Fruit fly (Drosophila melanogaster) whole organism, embryonic: ENCODE results near the gene Bhmt.

Experiments
- Adf1 ChIP-seq: fragments of 200-800 bp; sonication (Bioruptor generic); IDR thresholded peaks from 2 replicates; pipeline ENCODE4 v1.3.6; 2022; ENCODE audit warnings: missing biosample characterization, missing genetic modification characterization
- Atf-2 ChIP-seq: fragments of 200-800 bp; sonication (Bioruptor generic); optimal IDR thresholded peaks from 2 replicates; lab custom pipeline; 2016; ENCODE audit warnings: missing biosample characterization, missing genetic modification characterization
- CG10274 ChIP-seq: fragments of 200-800 bp; sonication (Bioruptor generic); optimal IDR thresholded peaks from 3 replicates; lab custom pipeline; 2017; ENCODE audit warnings: missing biosample characterization, mild to moderate bottlenecking, missing genetic modification characterization
- CG11085 ChIP-seq: fragments of 200-800 bp; sonication (Bioruptor generic); IDR thresholded peaks from 2 replicates; pipeline ENCODE4 v1.3.6; 2022; ENCODE audit warnings: missing biosample characterization, missing genetic modification characterization
- CG11723 ChIP-seq: fragments of 200-800 bp; sonication (Bioruptor generic); optimal IDR thresholded peaks from 2 replicates; lab custom pipeline; 2017; ENCODE audit warnings: missing biosample characterization, mild to moderate bottlenecking, missing genetic modification characterization
- CG12299 ChIP-seq: fragments of 200-800 bp; sonication (Bioruptor generic); optimal IDR thresholded peaks from 2 replicates; lab custom pipeline; 2018; ENCODE audit warnings: missing biosample characterization, mild to moderate bottlenecking, missing genetic modification characterization
- CG13123 ChIP-seq: fragments of 200-800 bp; sonication (Bioruptor generic); optimal IDR thresholded peaks from 2 replicates; lab custom pipeline; 2016; ENCODE audit warnings: missing biosample characterization, missing genetic modification characterization
- CG15514 ChIP-seq: fragments of 200-800 bp; sonication (Bioruptor generic); optimal IDR thresholded peaks from 3 replicates; lab custom pipeline; 2017; ENCODE audit warnings: missing biosample characterization, missing genetic modification characterization, mild to moderate bottlenecking, moderate library complexity, missing genetic modification reagents
- CG17359 ChIP-seq: fragments of 200-800 bp; sonication (Bioruptor generic); optimal IDR thresholded peaks from 3 replicates; lab custom pipeline; 2018; ENCODE audit warnings: missing biosample characterization, mild to moderate bottlenecking, missing genetic modification characterization, moderate library complexity
- CG17385 ChIP-seq: fragments of 200-800 bp; sonication (Bioruptor generic); optimal IDR thresholded peaks from 3 replicates; lab custom pipeline; 2018; ENCODE audit warnings: missing biosample characterization, mild to moderate bottlenecking, missing genetic modification characterization
- CG18262 ChIP-seq: fragments of 200-800 bp; optimal IDR thresholded peaks from 3 replicates; lab custom pipeline; 2019; ENCODE audit warnings: missing biosample characterization, mild to moderate bottlenecking, missing genetic modification characterization, moderate library complexity
- CG33557 ChIP-seq: fragments of 200-800 bp; sonication (Bioruptor generic); optimal IDR thresholded peaks from 2 replicates; lab custom pipeline; 2019; ENCODE audit warnings: missing biosample characterization, mild to moderate bottlenecking, missing genetic modification characterization, moderate library complexity
- CG34422 ChIP-seq: fragments of 200-800 bp; sonication (Bioruptor generic); IDR thresholded peaks from 3 replicates; pipeline ENCODE4 v1.3.6; 2022; ENCODE audit warnings: missing biosample characterization, missing genetic modification characterization
- CG4282 ChIP-seq: fragments of 200-800 bp; sonication (Bioruptor generic); optimal IDR thresholded peaks from 2 replicates; lab custom pipeline; 2016; ENCODE audit warnings: missing biosample characterization, missing genetic modification characterization
- CG4328 ChIP-seq: fragments of 200-800 bp; sonication (Bioruptor generic); optimal IDR thresholded peaks from 3 replicates; lab custom pipeline; 2017; ENCODE audit warnings: missing biosample characterization, missing genetic modification reagents, missing genetic modification characterization
- CG4404 ChIP-seq: fragments of 200-800 bp; sonication (Bioruptor generic); IDR thresholded peaks from 2 replicates; pipeline ENCODE4 v1.3.6; 2022; ENCODE audit warnings: missing biosample characterization, missing genetic modification characterization
- CG4820 ChIP-seq: fragments of 200-800 bp; sonication (Bioruptor generic); optimal IDR thresholded peaks from 3 replicates; lab custom pipeline; 2016; ENCODE audit warnings: missing biosample characterization, missing genetic modification characterization
- CG4854 ChIP-seq: fragments of 200-800 bp; sonication (Bioruptor generic); optimal IDR thresholded peaks from 2 replicates; lab custom pipeline; 2016; ENCODE audit warnings: missing biosample characterization, missing genetic modification characterization, inconsistent platforms
- CG6683 ChIP-seq: fragments of 200-800 bp; sonication (Bioruptor generic); optimal IDR thresholded peaks from 2 replicates; lab custom pipeline; 2017; ENCODE audit warnings: missing biosample characterization, mild to moderate bottlenecking, missing genetic modification characterization, missing genetic modification reagents
- CG6854 ChIP-seq: fragments of 200-800 bp; sonication (Bioruptor generic); optimal IDR thresholded peaks from 3 replicates; lab custom pipeline; 2017; ENCODE audit warnings: missing biosample characterization, mild to moderate bottlenecking, missing genetic modification characterization
- Camta ChIP-seq: fragments of 200-800 bp; sonication (Bioruptor generic); optimal IDR thresholded peaks from 2 replicates; lab custom pipeline; 2016; ENCODE audit warnings: missing biosample characterization, missing genetic modification characterization
- D19B ChIP-seq: fragments of 200-800 bp; sonication (Bioruptor generic); optimal IDR thresholded peaks from 2 replicates; lab custom pipeline; 2017; ENCODE audit warnings: missing biosample characterization, mild to moderate bottlenecking, missing genetic modification characterization
- Doc3 ChIP-seq: fragments of 200-800 bp; sonication (Bioruptor generic); IDR thresholded peaks from 3 replicates; pipeline ENCODE4 v1.3.6; 2022; ENCODE audit warnings: missing biosample characterization, missing genetic modification characterization; ENCODE audit not compliant: partially characterized antibody
- Eip74EF ChIP-seq, 2 experiments: fragments of 200-800 bp in 1 of 2; fragments of >200 bp in 1 of 2; sonication (Bioruptor generic) in 1 of 2; optimal IDR thresholded peaks; 2 replicates each; lab custom pipeline; 2017 to 2019; ENCODE audit warnings: missing biosample characterization in 2 of 2, missing genetic modification characterization in 2 of 2, mild to moderate bottlenecking in 1 of 2, moderate library complexity in 1 of 2
- GATAe ChIP-seq: fragments of 200-800 bp; sonication (Bioruptor generic); conservative IDR thresholded peaks from 2 replicates; pipeline ENCODE4 v1.3.6; 2022; ENCODE audit warnings: missing biosample characterization, missing genetic modification characterization
- Hsf ChIP-seq: fragments of 200-800 bp; sonication (Bioruptor generic); optimal IDR thresholded peaks from 3 replicates; lab custom pipeline; 2016; ENCODE audit warnings: missing biosample characterization, missing genetic modification characterization
- Lim3 ChIP-seq: fragments of 200-800 bp; sonication (Bioruptor generic); IDR thresholded peaks from 2 replicates; pipeline ENCODE4 v1.3.6; 2022; ENCODE audit warnings: missing biosample characterization, missing genetic modification characterization
- Meics ChIP-seq: fragments of 200-800 bp; sonication (Bioruptor generic); optimal IDR thresholded peaks from 2 replicates; lab custom pipeline; 2017; ENCODE audit warnings: missing biosample characterization, mild to moderate bottlenecking, missing genetic modification characterization
- Mrtf ChIP-seq: fragments of 200-800 bp; sonication (Bioruptor generic); IDR thresholded peaks from 3 replicates; pipeline ENCODE4 v1.3.6; 2022; ENCODE audit warnings: missing biosample characterization, missing genetic modification characterization
- NC2β ChIP-seq: fragments of 200-800 bp; sonication (Bioruptor generic); optimal IDR thresholded peaks from 2 replicates; lab custom pipeline; 2016; ENCODE audit warnings: missing biosample characterization, missing genetic modification characterization
- Nf-YB ChIP-seq: fragments of 200-800 bp; sonication (Bioruptor generic); optimal IDR thresholded peaks from 3 replicates; lab custom pipeline; 2019; ENCODE audit warnings: missing biosample characterization, mild to moderate bottlenecking, missing genetic modification characterization, moderate library complexity
- Sry-β ChIP-seq: fragments of 200-800 bp; sonication (Bioruptor generic); optimal IDR thresholded peaks from 2 replicates; lab custom pipeline; 2018; ENCODE audit warnings: missing biosample characterization, mild to moderate bottlenecking, missing genetic modification characterization, moderate library complexity
- Trl ChIP-seq, 3 experiments: fragments of >200 bp in 2 of 3; fragments of 200-800 bp in 1 of 3; sonication (Bioruptor generic) in 1 of 3; optimal IDR thresholded peaks; 2 replicates in 1 of 3; 3 replicates in 2 of 3; lab custom pipeline; 2016 to 2017; ENCODE audit warnings: missing biosample characterization in 1 of 3, missing genetic modification characterization in 1 of 3
- ara ChIP-seq: fragments of 200-800 bp; sonication (Bioruptor generic); IDR thresholded peaks from 2 replicates; pipeline ENCODE4 v1.3.6; 2022; ENCODE audit warnings: missing biosample characterization, missing genetic modification characterization
- ato ChIP-seq: fragments of 200-800 bp; sonication (Bioruptor generic); IDR thresholded peaks from 2 replicates; pipeline ENCODE4 v1.3.6; 2022; ENCODE audit warnings: missing biosample characterization, missing genetic modification characterization; ENCODE audit not compliant: partially characterized antibody
- cas ChIP-seq: fragments of 200-800 bp; sonication (Bioruptor generic); IDR thresholded peaks from 2 replicates; pipeline ENCODE4 v1.3.6; 2022; ENCODE audit warnings: missing biosample characterization, missing genetic modification characterization
- cg ChIP-seq: fragments of 200-800 bp; sonication (Bioruptor generic); optimal IDR thresholded peaks from 3 replicates; lab custom pipeline; 2019; ENCODE audit warnings: missing biosample characterization, mild to moderate bottlenecking, missing genetic modification characterization, moderate library complexity
- crc ChIP-seq: fragments of 200-800 bp; sonication (Bioruptor generic); optimal IDR thresholded peaks from 2 replicates; lab custom pipeline; 2016; ENCODE audit warnings: missing biosample characterization, missing genetic modification characterization
- crol ChIP-seq: fragments of 200-800 bp; sonication (Bioruptor generic); IDR thresholded peaks from 2 replicates; pipeline ENCODE4 v1.3.6; 2022; ENCODE audit warnings: missing biosample characterization, missing genetic modification characterization
- dm ChIP-seq: fragments of 200-800 bp; sonication (Bioruptor generic); optimal IDR thresholded peaks from 3 replicates; lab custom pipeline; 2016; ENCODE audit warnings: missing biosample characterization, missing genetic modification characterization
- ham ChIP-seq: fragments of 200-800 bp; sonication (Bioruptor generic); IDR thresholded peaks from 2 replicates; pipeline ENCODE4 v1.3.6; 2022; ENCODE audit warnings: missing biosample characterization, missing genetic modification characterization
- hkb ChIP-seq, 2 experiments: fragments of 200-800 bp in 1 of 2; fragments of >200 bp in 1 of 2; sonication (Bioruptor generic) in 1 of 2; IDR thresholded peaks in 1 of 2; optimal IDR thresholded peaks in 1 of 2; 2 replicates each; pipeline versions ENCODE4 v1.3.6 to Lab custom; 2017 to 2022; ENCODE audit warnings: missing biosample characterization in 1 of 2, missing genetic modification characterization in 1 of 2
- lilli ChIP-seq: fragments of 200-800 bp; sonication (Bioruptor generic); optimal IDR thresholded peaks from 3 replicates; lab custom pipeline; 2016; ENCODE audit warnings: missing biosample characterization, missing genetic modification characterization
- phol ChIP-seq: fragments of 200-800 bp; sonication (Bioruptor generic); optimal IDR thresholded peaks from 3 replicates; lab custom pipeline; 2018; ENCODE audit warnings: missing biosample characterization, mild to moderate bottlenecking, missing genetic modification characterization, moderate library complexity
- repo ChIP-seq: fragments of 200-800 bp; sonication (Bioruptor generic); optimal IDR thresholded peaks from 2 replicates; lab custom pipeline; 2016; ENCODE audit warnings: missing biosample characterization, missing genetic modification characterization
- rib ChIP-seq: fragments of 200-800 bp; sonication (Bioruptor generic); IDR thresholded peaks from 2 replicates; pipeline ENCODE4 v1.3.6; 2022; ENCODE audit warnings: missing biosample characterization, missing genetic modification characterization
- salm ChIP-seq: fragments of 200-800 bp; sonication (Bioruptor generic); optimal IDR thresholded peaks from 2 replicates; lab custom pipeline; 2018; ENCODE audit warnings: missing biosample characterization, mild to moderate bottlenecking, missing genetic modification characterization
- sd ChIP-seq: fragments of 200-800 bp; sonication (Bioruptor generic); optimal IDR thresholded peaks from 3 replicates; lab custom pipeline; 2018; ENCODE audit warnings: missing biosample characterization, mild to moderate bottlenecking, missing genetic modification characterization, moderate library complexity
- shn ChIP-seq: fragments of 200-800 bp; sonication (Bioruptor generic); optimal IDR thresholded peaks from 3 replicates; lab custom pipeline; 2016; ENCODE audit warnings: missing biosample characterization, missing genetic modification characterization

Gene Bhmt

dm6 chr2L:18946636-18947514, 10.2 kb downstream of the Bhmt start (continued):
- peak; percentile 80 for TF ChIP-seq CG18262 (tag; lab: Kevin White, UChicago)
- TF ChIP-seq Trl (optimal IDR thresholded peaks at IDR 0.05; lab: Kevin White, UChicago): no peak
- no peak for TF ChIP-seq Trl (GFP tag; optimal IDR thresholded peaks at IDR 0.05; lab: Kevin White, UChicago)
- TF ChIP-seq rib (GFP tag; lab: Robert Waterston, UW): no peak
- no peak for TF ChIP-seq ara (GFP tag; lab: Robert Waterston, UW)
- TF ChIP-seq Sry-β (GFP tag; lab: Kevin White, UChicago): no peak
- TF ChIP-seq Camta (GFP tag; lab: Kevin White, UChicago): no peak
- no peak for TF ChIP-seq cg (GFP tag; lab: Kevin White, UChicago)
- no peak for TF ChIP-seq Hsf (GFP tag; lab: Kevin White, UChicago)
- TF ChIP-seq crc (GFP tag; lab: Kevin White, UChicago): no peak
- no peak for TF ChIP-seq CG11085 (GFP tag; lab: Robert Waterston, UW)
- peak; percentile 32 for TF ChIP-seq CG33557
- no peak for TF ChIP-seq Adf1
- TF ChIP-seq CG17359 (tag; lab: Kevin White, UChicago): no peak
- no peak for TF ChIP-seq CG13123 (GFP tag; lab: Kevin White, UChicago)
- TF ChIP-seq CG4328: no peak
- no peak for TF ChIP-seq CG10274 (GFP tag; lab: Kevin White, UChicago)
- TF ChIP-seq CG12299 (tag; lab: Kevin White, UChicago): no peak
- peak; percentile 57 for TF ChIP-seq phol (tag; lab: Kevin White, UChicago)
- TF ChIP-seq Lim3: no peak
- TF ChIP-seq GATAe (GFP tag; lab: Robert Waterston, UW): no peak
- TF ChIP-seq CG4854 (GFP tag; lab: Kevin White, UChicago): no peak
- TF ChIP-seq lilli (GFP tag; lab: Kevin White, UChicago): no peak
- no peak for TF ChIP-seq ato (GFP tag; lab: Robert Waterston, UW)
- no peak for TF ChIP-seq Doc3
- TF ChIP-seq cas: no peak
- TF ChIP-seq Meics (GFP tag; lab: Kevin White, UChicago): no peak
- no peak for TF ChIP-seq ham (GFP tag; lab: Robert Waterston, UW)
- no peak for TF ChIP-seq CG4282 (GFP tag; lab: Kevin White, UChicago)
- no peak for TF ChIP-seq salm
- TF ChIP-seq crol (GFP tag; lab: Robert Waterston, UW): no peak
- no peak for TF ChIP-seq Mrtf (GFP tag; lab: Robert Waterston, UW)
- no peak for TF ChIP-seq CG34422 (GFP tag; lab: Robert Waterston, UW)
- TF ChIP-seq hkb (optimal IDR thresholded peaks at IDR 0.05; lab: Kevin White, UChicago): no peak
- 0 out of 2 replicates have a peak, but pooled peaks have one; percentile 7 for TF ChIP-seq hkb (GFP tag; IDR thresholded peaks at IDR 0.05; lab: Robert Waterston, UW)
- no peak for TF ChIP-seq shn
- no peak for TF ChIP-seq CG6854
- TF ChIP-seq repo: no peak
- TF ChIP-seq Eip74EF (GFP tag; optimal IDR thresholded peaks at IDR 0.05; lab: Kevin White, UChicago): no peak
- no peak for TF ChIP-seq CG4820 (GFP tag; lab: Kevin White, UChicago)
- peak; percentile 77 for TF ChIP-seq CG17385 (GFP tag; lab: Kevin White, UChicago)
- TF ChIP-seq CG11723 (GFP tag; lab: Kevin White, UChicago): no peak
- TF ChIP-seq sd (tag; lab: Kevin White, UChicago): no peak
- TF ChIP-seq CG15514: no peak
- TF ChIP-seq CG6683 (GFP tag; lab: Kevin White, UChicago): no peak
- TF ChIP-seq NC2β (GFP tag; lab: Kevin White, UChicago): no peak
- no peak for TF ChIP-seq dm
- TF ChIP-seq D19B: no peak
- TF ChIP-seq CG4404 (GFP tag; lab: Robert Waterston, UW): no peak
- no peak for TF ChIP-seq Atf-2 (GFP tag; lab: Kevin White, UChicago)
- TF ChIP-seq Nf-YB (GFP tag; lab: Kevin White, UChicago): no peak
